Fruit fly (Drosophila melanogaster) whole organism, wandering third instar larva: Measurements from ENCODE around the gene Oatp33Ea.

Experiments used
- Abd-B ChIP-seq: fragments of >200 bp; optimal IDR thresholded peaks from 2 replicates; lab custom pipeline; 2017; ENCODE audit warnings: missing biosample characterization, missing genetic modification characterization
- CG32264 ChIP-seq: fragments of 200-800 bp; sonication (Bioruptor generic); optimal IDR thresholded peaks from 2 replicates; lab custom pipeline; 2016; ENCODE audit warnings: missing biosample characterization, missing genetic modification characterization
- CG9705 ChIP-seq: fragments of 200-800 bp; sonication (Bioruptor generic); optimal IDR thresholded peaks from 2 replicates; lab custom pipeline; 2018; ENCODE audit warnings: missing biosample characterization, mild to moderate bottlenecking, missing genetic modification characterization
- CrebA ChIP-seq: fragments of 200-800 bp; sonication (Bioruptor generic); optimal IDR thresholded peaks from 2 replicates; lab custom pipeline; 2016; ENCODE audit warnings: missing biosample characterization, mild to moderate bottlenecking, missing genetic modification characterization, borderline replicate concordance
- Dfd ChIP-seq: fragments of >200 bp; optimal IDR thresholded peaks from 2 replicates; lab custom pipeline; 2017; ENCODE audit warnings: missing biosample characterization, missing genetic modification characterization
- Dif ChIP-seq: fragments of 200-275, 200-300 bp; sonication (Bioruptor generic); optimal IDR thresholded peaks from 2 replicates; lab custom pipeline; 2018; ENCODE audit warnings: missing biosample characterization, missing genetic modification characterization; ENCODE audit not compliant: partially characterized antibody
- GATAd ChIP-seq: sonication (Bioruptor generic); optimal IDR thresholded peaks from 2 replicates; lab custom pipeline; 2016; ENCODE audit warnings: missing biosample characterization, missing genetic modification characterization
- HLH106 ChIP-seq: fragments of 200-800 bp; optimal IDR thresholded peaks from 3 replicates; lab custom pipeline; 2019; ENCODE audit warnings: missing biosample characterization, mild to moderate bottlenecking, missing genetic modification characterization, moderate library complexity
- Hnf4 ChIP-seq: fragments of 200-800 bp; sonication (Bioruptor generic); optimal IDR thresholded peaks from 2 replicates; lab custom pipeline; 2016; ENCODE audit warnings: missing biosample characterization, mild to moderate bottlenecking, missing genetic modification characterization
- Hr78 ChIP-seq: fragments of >200 bp; optimal IDR thresholded peaks from 2 replicates; lab custom pipeline; 2017; ENCODE audit warnings: missing biosample characterization, missing genetic modification characterization
- Hr83 ChIP-seq: fragments of 200-300 bp; sonication (Bioruptor generic); optimal IDR thresholded peaks from 2 replicates; lab custom pipeline; 2016; ENCODE audit warnings: missing biosample characterization, mild to moderate bottlenecking, missing genetic modification characterization, moderate library complexity; ENCODE audit not compliant: poor library complexity, severe bottlenecking
- Jra ChIP-seq: sonication (Bioruptor generic); optimal IDR thresholded peaks from 2 replicates; lab custom pipeline; 2016; ENCODE audit warnings: missing biosample characterization, missing genetic modification characterization
- Mio ChIP-seq: sonication (Bioruptor generic); optimal IDR thresholded peaks from 2 replicates; lab custom pipeline; 2016; ENCODE audit warnings: missing biosample characterization, missing genetic modification characterization
- Myc ChIP-seq: fragments of >200 bp; optimal IDR thresholded peaks from 2 replicates; lab custom pipeline; 2017
- N ChIP-seq: fragments of >200 bp; optimal IDR thresholded peaks from 2 replicates; lab custom pipeline; 2018; ENCODE audit warnings: missing biosample characterization, missing external identifiers, missing genetic modification characterization
- OdsH ChIP-seq: fragments of 200-800 bp; sonication (Bioruptor generic); optimal IDR thresholded peaks from 2 replicates; lab custom pipeline; 2016; ENCODE audit warnings: missing biosample characterization, mild to moderate bottlenecking, missing genetic modification characterization
- Rel ChIP-seq, 2 experiments: fragments of 200-800 bp; sonication (Bioruptor generic) in 1 of 2; optimal IDR thresholded peaks; 2 replicates in 1 of 2; 3 replicates in 1 of 2; lab custom pipeline; 2016 to 2019; ENCODE audit warnings: mild to moderate bottlenecking in 2 of 2, missing biosample characterization in 2 of 2, missing genetic modification characterization in 2 of 2, moderate library complexity in 1 of 2
- Sp1 ChIP-seq: fragments of 200-800 bp; sonication (Bioruptor generic); optimal IDR thresholded peaks from 3 replicates; lab custom pipeline; 2019; ENCODE audit warnings: missing biosample characterization, mild to moderate bottlenecking, missing genetic modification characterization, moderate library complexity
- Vsx2 ChIP-seq: fragments of 200-300, 225-300 bp; sonication (Bioruptor generic); optimal IDR thresholded peaks from 2 replicates; lab custom pipeline; 2018; ENCODE audit warnings: missing biosample characterization, missing genetic modification characterization; ENCODE audit not compliant: partially characterized antibody
- br ChIP-seq: fragments of 200-800 bp; sonication (Bioruptor generic); optimal IDR thresholded peaks from 2 replicates; lab custom pipeline; 2016; ENCODE audit warnings: missing biosample characterization, missing genetic modification characterization
- brk ChIP-seq: fragments of 200-800 bp; sonication (Bioruptor generic); optimal IDR thresholded peaks from 2 replicates; lab custom pipeline; 2016; ENCODE audit warnings: missing biosample characterization, mild to moderate bottlenecking, missing genetic modification characterization
- dl ChIP-seq, 2 experiments: fragments of 175-275, 200-275 bp in 1 of 2; fragments of 200-275 bp in 1 of 2; sonication (Bioruptor generic); optimal IDR thresholded peaks; lab custom pipeline; 2018; ENCODE audit warnings: mild to moderate bottlenecking in 2 of 2, missing biosample characterization in 2 of 2, missing genetic modification characterization in 2 of 2, moderate library complexity in 2 of 2; ENCODE audit not compliant: partially characterized antibody in 2 of 2, insufficient read depth in 1 of 2
- dmrt93B ChIP-seq: fragments of 200-800 bp; sonication (Bioruptor generic); optimal IDR thresholded peaks from 2 replicates; lab custom pipeline; 2018; ENCODE audit warnings: missing biosample characterization, mild to moderate bottlenecking, missing genetic modification characterization
- dsf ChIP-seq: sonication (Bioruptor generic); optimal IDR thresholded peaks from 2 replicates; lab custom pipeline; 2016; ENCODE audit warnings: missing biosample characterization, missing genetic modification characterization, borderline replicate concordance
- ey ChIP-seq: fragments of 200-800 bp; sonication (Bioruptor generic); optimal IDR thresholded peaks from 2 replicates; lab custom pipeline; 2016; ENCODE audit warnings: missing biosample characterization, missing genetic modification characterization
- foxo ChIP-seq, 2 experiments: fragments of 200-800 bp; sonication (Bioruptor generic); optimal IDR thresholded peaks; 2 replicates in 1 of 2; 3 replicates in 1 of 2; lab custom pipeline; 2016 to 2017; ENCODE audit warnings: missing biosample characterization in 2 of 2, missing genetic modification characterization in 2 of 2
- fru ChIP-seq: fragments of 200-800 bp; sonication (Bioruptor generic); optimal IDR thresholded peaks from 3 replicates; lab custom pipeline; 2016; ENCODE audit warnings: missing biosample characterization, mild to moderate bottlenecking, missing genetic modification characterization
- h ChIP-seq: fragments of 200-800 bp; sonication (Bioruptor generic); optimal IDR thresholded peaks from 3 replicates; lab custom pipeline; 2016; ENCODE audit warnings: missing biosample characterization, mild to moderate bottlenecking, missing genetic modification characterization
- jim ChIP-seq: fragments of 175-275, 200-325 bp; sonication (Bioruptor generic); optimal IDR thresholded peaks from 2 replicates; lab custom pipeline; 2016; ENCODE audit warnings: missing biosample characterization, mild to moderate bottlenecking, missing genetic modification characterization
- lola ChIP-seq: fragments of >200 bp; optimal IDR thresholded peaks from 2 replicates; lab custom pipeline; 2017; ENCODE audit warnings: missing biosample characterization, missing genetic modification characterization
- pan ChIP-seq: fragments of >200 bp; optimal IDR thresholded peaks from 2 replicates; lab custom pipeline; 2017
- psq ChIP-seq: fragments of 200-800 bp; sonication (Bioruptor generic); optimal IDR thresholded peaks from 3 replicates; lab custom pipeline; 2017; ENCODE audit warnings: missing biosample characterization, mild to moderate bottlenecking, missing genetic modification characterization, moderate library complexity
- rgr ChIP-seq: fragments of 200-800 bp; sonication (Bioruptor generic); optimal IDR thresholded peaks from 3 replicates; lab custom pipeline; 2016; ENCODE audit warnings: missing biosample characterization, mild to moderate bottlenecking, missing genetic modification characterization
- sage ChIP-seq: fragments of 200-800 bp; sonication (Bioruptor generic); optimal IDR thresholded peaks from 2 replicates; lab custom pipeline; 2016; ENCODE audit warnings: missing biosample characterization, mild to moderate bottlenecking, missing genetic modification characterization
- sv ChIP-seq: fragments of 200-800 bp; sonication (Bioruptor generic); optimal IDR thresholded peaks from 3 replicates; lab custom pipeline; 2016; ENCODE audit warnings: missing biosample characterization, missing genetic modification characterization
- tai ChIP-seq: sonication (Bioruptor generic); optimal IDR thresholded peaks from 2 replicates; lab custom pipeline; 2016; ENCODE audit warnings: missing biosample characterization, missing genetic modification characterization
- usp ChIP-seq: fragments of >200 bp; optimal IDR thresholded peaks from 2 replicates; lab custom pipeline; 2017; ENCODE audit warnings: missing biosample characterization, missing genetic modification characterization
- woc ChIP-seq: sonication (Bioruptor generic); optimal IDR thresholded peaks from 2 replicates; lab custom pipeline; 2016; ENCODE audit warnings: missing biosample characterization, mild to moderate bottlenecking, missing genetic modification characterization

Oatp33Ea gene

DNA sequence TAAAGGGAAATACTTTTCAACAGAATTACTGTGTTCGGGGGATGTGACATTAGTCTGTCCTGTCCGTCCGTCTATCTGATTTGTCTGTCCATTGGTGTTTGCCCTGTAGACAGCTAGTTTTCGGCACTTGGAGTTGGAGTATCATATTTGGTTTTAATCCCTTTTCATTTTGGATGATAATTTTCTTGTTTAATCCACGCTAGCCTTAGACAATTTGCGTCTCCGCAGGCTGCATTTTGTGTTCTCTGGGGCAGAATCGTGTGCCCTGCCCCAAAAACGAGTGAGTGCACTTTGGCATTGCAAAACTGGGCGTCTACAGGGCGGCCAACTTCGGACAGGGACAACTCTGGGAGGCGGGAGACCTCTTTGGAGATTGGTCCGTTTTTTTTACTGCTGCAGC is 10.0 kb upstream of the Oatp33Ea start:
- TF ChIP-seq rgr (GFP tag; lab: Kevin White, UChicago) (no peak), dsf (GFP tag; lab: Kevin White, UChicago) (no peak), dl (GFP tag; optimal IDR thresholded peaks at IDR 0.05; lab: Kevin White, UChicago; ENCODE audit: insufficient read depth in 1 of 2, partially characterized antibody in 2 of 2) (no peak), OdsH (GFP tag; lab: Kevin White, UChicago) (no peak), Jra (GFP tag; lab: Kevin White, UChicago) (no peak), h (GFP tag; lab: Kevin White, UChicago) (no peak), fru (GFP tag; lab: Kevin White, UChicago) (no peak), CG32264 (GFP tag; lab: Kevin White, UChicago) (no peak), brk (GFP tag; lab: Kevin White, UChicago) (no peak), Hnf4 (GFP tag; lab: Kevin White, UChicago) (no peak), Myc (lab: Kevin White, UChicago) (no peak), br (no peak), Dif (no peak)
- TF ChIP-seq, all 38 proteins: peak for 0

DNA sequence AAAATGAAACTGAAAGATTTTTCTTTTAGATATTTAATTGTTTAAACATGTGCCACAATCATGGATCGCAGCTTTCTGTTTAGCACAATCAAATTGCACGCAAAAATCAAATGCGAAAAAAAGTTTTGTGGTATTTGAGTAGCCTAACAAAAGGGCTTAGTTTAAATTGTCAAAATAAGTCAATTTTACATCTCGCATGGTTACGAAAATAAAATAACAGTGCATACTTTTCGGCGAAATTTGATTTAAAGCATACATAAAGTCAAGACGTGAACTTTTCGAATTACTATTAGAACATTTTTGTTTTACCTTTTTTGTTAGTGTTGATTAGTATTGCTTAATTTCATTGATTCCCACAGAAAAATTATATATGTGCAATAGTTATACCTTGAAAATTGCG is 9.3 kb upstream of the Oatp33Ea start:
- TF ChIP-seq rgr (GFP tag; lab: Kevin White, UChicago), result no peak
- TF ChIP-seq sv (GFP tag; lab: Kevin White, UChicago), result no peak
- no peak for TF ChIP-seq lola (GFP tag; lab: Kevin White, UChicago)
- TF ChIP-seq brk (GFP tag; lab: Kevin White, UChicago), result peak; percentile 42
- no peak for TF ChIP-seq OdsH (GFP tag; lab: Kevin White, UChicago)
- TF ChIP-seq Abd-B (GFP tag; lab: Kevin White, UChicago), result no peak
- no peak for TF ChIP-seq Sp1 (GFP tag; lab: Kevin White, UChicago)
- TF ChIP-seq CG32264 (GFP tag; lab: Kevin White, UChicago), result no peak
- TF ChIP-seq fru (GFP tag; lab: Kevin White, UChicago), result no peak
- peak; percentile 15 for TF ChIP-seq Hnf4 (GFP tag; lab: Kevin White, UChicago)
- no peak for TF ChIP-seq Hr78 (GFP tag; lab: Kevin White, UChicago)
- no peak for TF ChIP-seq usp (GFP tag; lab: Kevin White, UChicago)
- no peak for TF ChIP-seq psq (GFP tag; lab: Kevin White, UChicago)
- no peak for TF ChIP-seq Dfd
- TF ChIP-seq Rel (GFP tag; optimal IDR thresholded peaks at IDR 0.05; lab: Kevin White, UChicago), result no peak
- TF ChIP-seq Rel (tag; optimal IDR thresholded peaks at IDR 0.05; lab: Kevin White, UChicago), result no peak
- no peak for TF ChIP-seq GATAd (GFP tag; lab: Kevin White, UChicago)
- no peak for TF ChIP-seq CrebA
- no peak for TF ChIP-seq Dif
- TF ChIP-seq tai (GFP tag; lab: Kevin White, UChicago), result no peak
- TF ChIP-seq Myc (lab: Kevin White, UChicago), result peak; percentile 85
- no peak for TF ChIP-seq br
- peak; percentile 49 for TF ChIP-seq N
- TF ChIP-seq dsf (GFP tag; lab: Kevin White, UChicago), result no peak
- TF ChIP-seq dl (GFP tag; optimal IDR thresholded peaks at IDR 0.05; lab: Kevin White, UChicago; ENCODE audit: insufficient read depth in 1 of 2, partially characterized antibody in 2 of 2), result no peak
- no peak for TF ChIP-seq jim (GFP tag; lab: Kevin White, UChicago)
- no peak for TF ChIP-seq ey (GFP tag; lab: Kevin White, UChicago)
- TF ChIP-seq foxo (GFP tag; optimal IDR thresholded peaks at IDR 0.05; lab: Kevin White, UChicago), result no peak
- peak; percentile 76 for TF ChIP-seq Vsx2 (GFP tag; lab: Kevin White, UChicago)
- TF ChIP-seq h (GFP tag; lab: Kevin White, UChicago), result no peak
- TF ChIP-seq Mio, result no peak
- peak; percentile 2 for TF ChIP-seq woc (GFP tag; lab: Kevin White, UChicago)
- no peak for TF ChIP-seq HLH106
- no peak for TF ChIP-seq dmrt93B (GFP tag; lab: Kevin White, UChicago)
- TF ChIP-seq Hr83 (GFP tag; lab: Kevin White, UChicago), result no peak
- no peak for TF ChIP-seq Jra (GFP tag; lab: Kevin White, UChicago)
- peak; percentile 17 for TF ChIP-seq sage (GFP tag; lab: Kevin White, UChicago)
- no peak for TF ChIP-seq pan
- TF ChIP-seq CG9705, result no peak
